Worm (Caenorhabditis elegans): ENCODE data around the gene faxc-2.

Gene faxc-2

DNA sequence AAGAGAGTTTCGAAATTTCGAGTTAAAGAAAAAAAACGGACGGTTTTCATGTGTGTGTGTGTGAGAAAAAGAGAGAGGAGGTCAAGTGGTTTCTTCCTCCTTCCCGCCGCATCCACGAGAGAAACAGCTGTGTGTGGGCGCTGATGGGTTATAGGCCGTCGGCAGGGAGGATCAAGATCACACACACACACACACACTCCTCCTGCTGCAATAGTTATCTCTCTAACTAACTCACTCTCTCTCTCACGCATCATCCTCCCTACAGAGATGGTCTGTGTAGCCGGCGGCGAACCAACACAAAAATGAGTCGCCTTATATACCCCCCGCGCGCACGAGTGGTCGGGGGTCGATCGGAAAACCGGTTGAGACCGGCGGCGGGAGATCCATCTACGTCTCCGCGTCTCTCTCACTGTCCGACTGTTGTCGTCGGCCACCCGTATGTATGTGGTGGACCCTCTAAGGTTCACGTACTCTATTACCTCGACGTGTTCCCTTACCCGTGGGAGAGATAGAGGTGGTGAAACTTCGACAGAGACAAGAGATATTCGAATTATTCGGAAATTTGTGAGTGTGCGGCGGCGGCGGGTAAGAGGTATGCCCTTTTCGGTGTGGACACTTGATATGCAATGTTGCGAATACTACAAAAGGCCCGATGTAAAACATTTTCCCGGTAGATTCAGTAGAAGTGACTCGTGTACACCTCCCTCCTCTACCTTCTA lies 17.5 kb upstream of the faxc-2 start:
- TF ChIP-seq unc-55 (GFP tag; optimal IDR thresholded peaks at IDR 0.05) (no peak), nhr-12 (tag; optimal IDR thresholded peaks at IDR 0.05) (no peak), ceh-82 (tag; optimal IDR thresholded peaks at IDR 0.05) (no peak), elt-1 (tag; optimal IDR thresholded peaks at IDR 0.05) (no peak), egl-27 (tag; optimal IDR thresholded peaks at IDR 0.05) (peak; percentile 74), nhr-10 (tag; optimal IDR thresholded peaks at IDR 0.05) (no peak), R02D3.7 (tag; optimal IDR thresholded peaks at IDR 0.05) (no peak), unc-39 (tag; optimal IDR thresholded peaks at IDR 0.05) (no peak), sma-3 (GFP tag; optimal IDR thresholded peaks at IDR 0.05) (peak; percentile 92), lin-39 (tag; optimal IDR thresholded peaks at IDR 0.05) (no peak), nhr-129 (tag; optimal IDR thresholded peaks at IDR 0.05) (peak; percentile 60), fos-1 (tag; optimal IDR thresholded peaks at IDR 0.05) (peak; percentile 19), lin-11 (tag; optimal IDR thresholded peaks at IDR 0.05) (no peak), dmd-4 (tag; optimal IDR thresholded peaks at IDR 0.05) (no peak), elt-3 (tag; optimal IDR thresholded peaks at IDR 0.05) (no peak), gmeb-1 (tag; optimal IDR thresholded peaks at IDR 0.05) (peak; percentile 48), peb-1 (tag; optimal IDR thresholded peaks at IDR 0.05) (no peak), lsy-2 (tag; optimal IDR thresholded peaks at IDR 0.05) (peak; percentile 3 to 60), ztf-1 (GFP tag; conservative IDR thresholded peaks at IDR 0.05) (no peak), nhr-11 (tag; optimal IDR thresholded peaks at IDR 0.05) (no peak), blmp-1 (tag; optimal IDR thresholded peaks at IDR 0.05; ENCODE audit: insufficient read depth) (peak; percentile 84), nhr-237 (tag; optimal IDR thresholded peaks at IDR 0.05) (no peak), sma-9 (GFP tag; optimal IDR thresholded peaks at IDR 0.05) (peak; percentile 81), sma-9 (tag; optimal IDR thresholded peaks at IDR 0.05) (peak; percentile 6), nhr-77 (tag; optimal IDR thresholded peaks at IDR 0.05) (no peak), ZK546.5 (tag; optimal IDR thresholded peaks at IDR 0.05) (no peak), zag-1 (tag; optimal IDR thresholded peaks at IDR 0.05) (no peak), alr-1 (tag; optimal IDR thresholded peaks at IDR 0.05) (no peak), nhr-6 (tag; optimal IDR thresholded peaks at IDR 0.05) (peak; percentile 40), F13H6.1 (tag; optimal IDR thresholded peaks at IDR 0.05) (peak; percentile 76), mab-5 (tag; optimal IDR thresholded peaks at IDR 0.05) (no peak), mbf-1 (tag; optimal IDR thresholded peaks at IDR 0.05) (no peak), ztf-4 (tag; optimal IDR thresholded peaks at IDR 0.05) (peak; percentile 34), sem-4 (tag; optimal IDR thresholded peaks at IDR 0.05) (peak; percentile 66), mdl-1 (tag; optimal IDR thresholded peaks at IDR 0.05) (peak; percentile 62 to 72), nhr-25 (tag; optimal IDR thresholded peaks at IDR 0.05) (peak; percentile 94), snpc-4 (tag; optimal IDR thresholded peaks at IDR 0.05) (peak; percentile 18), nhr-23 (tag; optimal IDR thresholded peaks at IDR 0.05) (peak; percentile 27), crh-2 (tag; optimal IDR thresholded peaks at IDR 0.05) (no peak), ama-1 (optimal IDR thresholded peaks at IDR 0.05) (peak; percentile 81), nhr-21 (tag; optimal IDR thresholded peaks at IDR 0.05) (peak; percentile 91), C34F6.9 (tag; optimal IDR thresholded peaks at IDR 0.05) (peak; percentile 32), aly-2 (tag; optimal IDR thresholded peaks at IDR 0.05) (no peak), unc-62 (GFP tag; optimal IDR thresholded peaks at IDR 0.05) (no peak), lin-13 (GFP tag; optimal IDR thresholded peaks at IDR 0.05) (no peak), Y55F3AM.14 (GFP tag; optimal IDR thresholded peaks at IDR 0.05) (peak; percentile 69), skn-1 (tag; optimal IDR thresholded peaks at IDR 0.05) (no peak), ztf-11 (tag; optimal IDR thresholded peaks at IDR 0.05) (no peak), ceh-16 (tag; optimal IDR thresholded peaks at IDR 0.05) (peak; percentile 88)

Measured in whole organism, L2 larva.